Fruit fly (Drosophila melanogaster) whole organism, embryonic: ENCODE measurements around the gene Sec24CD.
A peak's percentile ranks its signal among the peaks of the same experiment; 100 is the strongest.

Source experiments
- Aef1 ChIP-seq: fragments of 200-800 bp; sonication (Bioruptor generic); IDR thresholded peaks from 3 replicates; pipeline ENCODE4 v1.3.6; 2022; ENCODE audit warnings: missing biosample characterization, missing genetic modification characterization
- Atf3 ChIP-seq: fragments of 200-800 bp; sonication (Bioruptor generic); optimal IDR thresholded peaks from 3 replicates; lab custom pipeline; 2016; ENCODE audit warnings: missing biosample characterization, missing genetic modification characterization
- CG10979 ChIP-seq: fragments of 200-800 bp; sonication (Bioruptor generic); optimal IDR thresholded peaks from 2 replicates; lab custom pipeline; 2018; ENCODE audit warnings: missing biosample characterization, mild to moderate bottlenecking, missing genetic modification characterization, moderate library complexity
- CG11398 ChIP-seq: fragments of 200-800 bp; sonication (Bioruptor generic); optimal IDR thresholded peaks from 2 replicates; lab custom pipeline; 2016; ENCODE audit warnings: missing biosample characterization, missing genetic modification characterization
- CG15601 ChIP-seq: fragments of 200-800 bp; sonication (Bioruptor generic); optimal IDR thresholded peaks from 3 replicates; lab custom pipeline; 2019; ENCODE audit warnings: missing biosample characterization, mild to moderate bottlenecking, missing genetic modification characterization, moderate library complexity
- CG17612 ChIP-seq: fragments of 200-800 bp; sonication (Bioruptor generic); IDR thresholded peaks from 2 replicates; pipeline ENCODE4 v1.3.6; 2022; ENCODE audit warnings: missing biosample characterization, missing genetic modification characterization
- CG18476 ChIP-seq: fragments of 200-800 bp; sonication (Bioruptor generic); optimal IDR thresholded peaks from 2 replicates; lab custom pipeline; 2016; ENCODE audit warnings: missing biosample characterization, mild to moderate bottlenecking, missing genetic modification characterization
- CG2129 ChIP-seq: fragments of 200-800 bp; sonication (Bioruptor generic); IDR thresholded peaks from 2 replicates; pipeline ENCODE4 v1.3.6; 2022; ENCODE audit warnings: missing biosample characterization, missing genetic modification characterization; ENCODE audit not compliant: partially characterized antibody
- CG2199 ChIP-seq: fragments of 200-800 bp; sonication (Bioruptor generic); IDR thresholded peaks from 3 replicates; pipeline ENCODE4 v1.3.6; 2022; ENCODE audit warnings: missing biosample characterization, missing genetic modification characterization
- CG4282 ChIP-seq: fragments of 200-800 bp; sonication (Bioruptor generic); optimal IDR thresholded peaks from 2 replicates; lab custom pipeline; 2016; ENCODE audit warnings: missing biosample characterization, missing genetic modification characterization
- CG6272 ChIP-seq: fragments of 200-800 bp; sonication (Bioruptor generic); IDR thresholded peaks from 2 replicates; pipeline ENCODE4 v1.3.6; 2022; ENCODE audit warnings: missing biosample characterization, missing genetic modification characterization
- CG6683 ChIP-seq: fragments of 200-800 bp; sonication (Bioruptor generic); optimal IDR thresholded peaks from 2 replicates; lab custom pipeline; 2017; ENCODE audit warnings: missing biosample characterization, mild to moderate bottlenecking, missing genetic modification characterization, missing genetic modification reagents
- CG6689 ChIP-seq: fragments of 200-800 bp; sonication (Bioruptor generic); IDR thresholded peaks from 2 replicates; pipeline ENCODE4 v1.3.6; 2022; ENCODE audit warnings: missing biosample characterization, missing genetic modification characterization
- CG7372 ChIP-seq: fragments of 200-800 bp; sonication (Bioruptor generic); IDR thresholded peaks from 2 replicates; pipeline ENCODE4 v1.3.6; 2022; ENCODE audit warnings: missing biosample characterization, missing genetic modification characterization
- CG7556 ChIP-seq: fragments of 200-800 bp; sonication (Bioruptor generic); optimal IDR thresholded peaks from 2 replicates; lab custom pipeline; 2017; ENCODE audit warnings: missing biosample characterization, mild to moderate bottlenecking, missing genetic modification characterization
- CG8089 ChIP-seq: fragments of 200-800 bp; sonication (Bioruptor generic); optimal IDR thresholded peaks from 3 replicates; lab custom pipeline; 2016; ENCODE audit warnings: missing biosample characterization, missing genetic modification characterization
- CG8281 ChIP-seq: fragments of 200-800 bp; sonication (Bioruptor generic); optimal IDR thresholded peaks from 2 replicates; lab custom pipeline; 2018; ENCODE audit warnings: missing biosample characterization, mild to moderate bottlenecking, missing genetic modification characterization, moderate library complexity
- CG8388 ChIP-seq: fragments of 200-800 bp; sonication (Bioruptor generic); optimal IDR thresholded peaks from 2 replicates; lab custom pipeline; 2019; ENCODE audit warnings: missing biosample characterization, mild to moderate bottlenecking, missing genetic modification characterization, moderate library complexity
- CG8765 ChIP-seq: fragments of 200-800 bp; sonication (Bioruptor generic); IDR thresholded peaks from 2 replicates; pipeline ENCODE4 v1.3.6; 2022; ENCODE audit warnings: missing biosample characterization, missing genetic modification characterization
- Dp ChIP-seq: fragments of 200-800 bp; sonication (Bioruptor generic); optimal IDR thresholded peaks from 2 replicates; lab custom pipeline; 2018; ENCODE audit warnings: missing biosample characterization, mild to moderate bottlenecking, missing genetic modification characterization, moderate library complexity
- HLH4C ChIP-seq: fragments of 200-800 bp; sonication (Bioruptor generic); IDR thresholded peaks from 3 replicates; pipeline ENCODE4 v1.3.6; 2022; ENCODE audit warnings: missing biosample characterization, missing genetic modification characterization; ENCODE audit not compliant: partially characterized antibody
- Hmx ChIP-seq: fragments of 200-800 bp; sonication (Bioruptor generic); optimal IDR thresholded peaks from 2 replicates; lab custom pipeline; 2016; ENCODE audit warnings: missing biosample characterization, missing genetic modification characterization
- Meics ChIP-seq: fragments of 200-800 bp; sonication (Bioruptor generic); optimal IDR thresholded peaks from 2 replicates; lab custom pipeline; 2017; ENCODE audit warnings: missing biosample characterization, mild to moderate bottlenecking, missing genetic modification characterization
- NC2α ChIP-seq: fragments of 200-800 bp; sonication (Bioruptor generic); optimal IDR thresholded peaks from 2 replicates; lab custom pipeline; 2016; ENCODE audit warnings: missing biosample characterization, missing genetic modification characterization
- NC2β ChIP-seq: fragments of 200-800 bp; sonication (Bioruptor generic); optimal IDR thresholded peaks from 2 replicates; lab custom pipeline; 2016; ENCODE audit warnings: missing biosample characterization, missing genetic modification characterization
- Nf-YC ChIP-seq: fragments of 200-800 bp; optimal IDR thresholded peaks from 3 replicates; lab custom pipeline; 2019; ENCODE audit warnings: missing biosample characterization, mild to moderate bottlenecking, missing genetic modification characterization, moderate library complexity
- NfI ChIP-seq: fragments of 200-800 bp; sonication (Bioruptor generic); optimal IDR thresholded peaks from 3 replicates; lab custom pipeline; 2018; ENCODE audit warnings: missing biosample characterization, mild to moderate bottlenecking, missing genetic modification characterization, moderate library complexity
- Opbp ChIP-seq: fragments of 200-800 bp; sonication (Bioruptor generic); IDR thresholded peaks from 3 replicates; pipeline ENCODE4 v1.3.6; 2022; ENCODE audit warnings: missing biosample characterization, missing genetic modification characterization; ENCODE audit not compliant: partially characterized antibody
- PHDP ChIP-seq: fragments of 200-800 bp; sonication (Bioruptor generic); optimal IDR thresholded peaks from 3 replicates; lab custom pipeline; 2018; ENCODE audit warnings: missing biosample characterization, mild to moderate bottlenecking, missing genetic modification characterization, moderate library complexity
- Scr ChIP-seq: fragments of 200-800 bp; sonication (Bioruptor generic); IDR thresholded peaks from 2 replicates; pipeline ENCODE4 v1.3.6; 2022; ENCODE audit warnings: missing biosample characterization, missing genetic modification characterization; ENCODE audit not compliant: partially characterized antibody
- Usf ChIP-seq: fragments of 200-800 bp; sonication (Bioruptor generic); optimal IDR thresholded peaks from 2 replicates; lab custom pipeline; 2017; ENCODE audit warnings: missing genotype, missing biosample characterization, missing genetic modification characterization
- abd-A ChIP-seq: fragments of 200-800 bp; sonication (Bioruptor generic); optimal IDR thresholded peaks from 3 replicates; lab custom pipeline; 2019; ENCODE audit warnings: missing biosample characterization, mild to moderate bottlenecking, missing genetic modification characterization, moderate library complexity
- aop ChIP-seq: fragments of 200-800 bp; sonication (Bioruptor generic); IDR thresholded peaks from 2 replicates; pipeline ENCODE4 v1.3.6; 2022; ENCODE audit warnings: missing biosample characterization, missing genetic modification characterization
- ara ChIP-seq: fragments of 200-800 bp; sonication (Bioruptor generic); IDR thresholded peaks from 2 replicates; pipeline ENCODE4 v1.3.6; 2022; ENCODE audit warnings: missing biosample characterization, missing genetic modification characterization
- chif ChIP-seq, 2 experiments: fragments of 200-800 bp; sonication (Bioruptor generic); optimal IDR thresholded peaks; 3 replicates each; lab custom pipeline; 2016; ENCODE audit warnings: missing biosample characterization in 2 of 2, missing genetic modification characterization in 2 of 2
- dati ChIP-seq: fragments of 200-800 bp; sonication (Bioruptor generic); IDR thresholded peaks from 2 replicates; pipeline ENCODE4 v1.3.6; 2022; ENCODE audit warnings: missing biosample characterization, missing genetic modification characterization
- en ChIP-seq: fragments of 200-800 bp; sonication (Bioruptor generic); optimal IDR thresholded peaks from 2 replicates; lab custom pipeline; 2016; ENCODE audit warnings: missing biosample characterization, missing genetic modification characterization
- ewg ChIP-seq: fragments of 200-800 bp; sonication (Bioruptor generic); optimal IDR thresholded peaks from 3 replicates; lab custom pipeline; 2017; ENCODE audit warnings: mild to moderate bottlenecking, missing biosample characterization, missing genetic modification reagents, missing genetic modification characterization
- fd3F ChIP-seq: fragments of 200-800 bp; sonication (Bioruptor generic); optimal IDR thresholded peaks from 2 replicates; lab custom pipeline; 2018; ENCODE audit warnings: missing biosample characterization, mild to moderate bottlenecking, missing genetic modification characterization, moderate library complexity
- ftz-f1 ChIP-seq: fragments of 200-800 bp; sonication (Bioruptor generic); optimal IDR thresholded peaks from 2 replicates; lab custom pipeline; 2016; ENCODE audit warnings: missing biosample characterization, missing genetic modification characterization
- fu2 ChIP-seq: fragments of 200-800 bp; sonication (Bioruptor generic); optimal IDR thresholded peaks from 2 replicates; lab custom pipeline; 2016; ENCODE audit warnings: missing biosample characterization, missing genetic modification characterization
- gfzf ChIP-seq: fragments of 200-800 bp; sonication (Bioruptor generic); optimal IDR thresholded peaks from 2 replicates; lab custom pipeline; 2016; ENCODE audit warnings: missing biosample characterization, mild to moderate bottlenecking, missing genetic modification characterization, moderate library complexity
- hth ChIP-seq: fragments of >200 bp; optimal IDR thresholded peaks from 2 replicates; lab custom pipeline; 2017; ENCODE audit warnings: inconsistent platforms
- kah ChIP-seq: fragments of 200-800 bp; sonication (Bioruptor generic); optimal IDR thresholded peaks from 2 replicates; lab custom pipeline; 2018; ENCODE audit warnings: missing biosample characterization, mild to moderate bottlenecking, missing genetic modification characterization
- lab ChIP-seq: fragments of 200-800 bp; sonication (Bioruptor generic); optimal IDR thresholded peaks from 3 replicates; lab custom pipeline; 2017; ENCODE audit warnings: missing biosample characterization, missing genetic modification characterization, mild to moderate bottlenecking, moderate library complexity, missing genetic modification reagents
- lmd ChIP-seq: fragments of 200-800 bp; sonication (Bioruptor generic); IDR thresholded peaks from 2 replicates; pipeline ENCODE4 v1.3.6; 2022; ENCODE audit warnings: missing biosample characterization, missing genetic modification characterization
- mam ChIP-seq: fragments of 200-800 bp; sonication (Bioruptor generic); optimal IDR thresholded peaks from 3 replicates; lab custom pipeline; 2016; ENCODE audit warnings: missing biosample characterization, missing genetic modification characterization
- row ChIP-seq: fragments of 200-800 bp; sonication (Bioruptor generic); IDR thresholded peaks from 3 replicates; pipeline ENCODE4 v1.3.6; 2022; ENCODE audit warnings: missing biosample characterization, missing genetic modification characterization
- slp2 ChIP-seq: fragments of 200-800 bp; sonication (Bioruptor generic); optimal IDR thresholded peaks from 2 replicates; lab custom pipeline; 2016; ENCODE audit warnings: missing biosample characterization, missing genetic modification characterization

Gene Sec24CD

dm6 chr2L:2202853-2203717, 33.6 kb downstream of the Sec24CD start (continued):
- TF ChIP-seq CG6683 (GFP tag; lab: Kevin White, UChicago) (no peak), Usf (GFP tag; lab: Kevin White, UChicago) (no peak), PHDP (tag; lab: Kevin White, UChicago) (no peak), CG8089 (GFP tag; lab: Kevin White, UChicago) (no peak), NfI (GFP tag; lab: Kevin White, UChicago) (no peak), NC2α (GFP tag; lab: Kevin White, UChicago) (no peak), CG6689 (GFP tag; lab: Robert Waterston, UW) (0 out of 2 replicates have a peak, but pooled peaks have one; percentile 9), CG6272 (GFP tag; lab: Robert Waterston, UW) (0 out of 2 replicates have a peak, but pooled peaks have one; percentile 20), CG8765 (GFP tag; lab: Robert Waterston, UW) (no peak), gfzf (GFP tag; lab: Kevin White, UChicago) (no peak), CG8281 (no peak), lmd (GFP tag; lab: Robert Waterston, UW) (no peak), CG17612 (GFP tag; lab: Robert Waterston, UW) (no peak), CG11398 (no peak), CG10979 (tag; lab: Kevin White, UChicago) (no peak), kah (GFP tag; lab: Kevin White, UChicago) (no peak), ewg (GFP tag; lab: Kevin White, UChicago) (no peak), HLH4C (peak; percentile 34; the same call in 2 of the 3 replicates), CG2199 (peak; percentile 85; the same call in 2 of the 3 replicates), aop (no peak; the same call in 1 of the 2 replicates), Hmx (GFP tag; lab: Kevin White, UChicago) (no peak), hth (lab: Kevin White, UChicago) (no peak), NC2β (no peak), CG8388 (GFP tag; lab: Kevin White, UChicago) (no peak), Nf-YC (tag; lab: Kevin White, UChicago) (peak; percentile 57), CG2129 (GFP tag; lab: Robert Waterston, UW) (no peak), Meics (GFP tag; lab: Kevin White, UChicago) (no peak), row (GFP tag; lab: Robert Waterston, UW) (peak; percentile 44; the same call in 1 of the 3 replicates), CG7556 (GFP tag; lab: Kevin White, UChicago) (no peak), ara (GFP tag; lab: Robert Waterston, UW) (no peak), Aef1 (peak; percentile 56; the same call in 2 of the 3 replicates), CG7372 (GFP tag; lab: Robert Waterston, UW) (no peak), ftz-f1 (GFP tag; lab: Kevin White, UChicago) (peak; percentile 73), fu2 (GFP tag; lab: Kevin White, UChicago) (no peak), slp2 (no peak), Opbp (GFP tag; lab: Robert Waterston, UW) (peak; percentile 64), CG4282 (GFP tag; lab: Kevin White, UChicago) (no peak), chif (GFP tag; optimal IDR thresholded peaks at IDR 0.05; lab: Kevin White, UChicago) (no peak), lab (GFP tag; lab: Kevin White, UChicago) (peak; percentile 55), dati (GFP tag; lab: Robert Waterston, UW) (no peak), CG18476 (GFP tag; lab: Kevin White, UChicago) (no peak), mam (GFP tag; lab: Kevin White, UChicago) (no peak), abd-A (peak; percentile 88), fd3F (GFP tag; lab: Kevin White, UChicago) (no peak), CG15601 (tag; lab: Kevin White, UChicago) (peak; percentile 20), Atf3 (GFP tag; lab: Kevin White, UChicago) (no peak), Dp (GFP tag; lab: Kevin White, UChicago) (no peak), Scr (GFP tag; lab: Robert Waterston, UW) (0 out of 2 replicates have a peak, but pooled peaks have one; percentile 13), en (GFP tag; lab: Kevin White, UChicago) (no peak)
